Fruit fly (Drosophila melanogaster): ENCODE results near the gene CG3632.

Gene CG3632

dm6 chrX:16320197-16320921 lies 23.9 kb downstream of the CG3632 start, which contains the start of gene Cyp1:
Cyp1 (minus strand) TSS chrX:16320370.
- TF ChIP-seq cyc (GFP tag; optimal IDR thresholded peaks at IDR 0.05) (peak; percentile 11), lz (GFP tag; optimal IDR thresholded peaks at IDR 0.05) (peak; percentile 43), topi (GFP tag; optimal IDR thresholded peaks at IDR 0.05) (peak; percentile 32), CG11902 (GFP tag; optimal IDR thresholded peaks at IDR 0.05) (peak; percentile 13), Lpt (GFP tag; optimal IDR thresholded peaks at IDR 0.05) (peak; percentile 2), CG7368 (GFP tag; optimal IDR thresholded peaks at IDR 0.05) (no peak), Sox14 (GFP tag; optimal IDR thresholded peaks at IDR 0.05) (peak; percentile 17), Met (GFP tag; optimal IDR thresholded peaks at IDR 0.05) (no peak), CG15336 (GFP tag; IDR thresholded peaks at IDR 0.05) (peak; percentile 16), CG1621 (tag; optimal IDR thresholded peaks at IDR 0.05) (peak; percentile 52), CG11294 (GFP tag; IDR thresholded peaks at IDR 0.05) (peak; percentile 22; the same call in 1 of the 2 replicates), Eip78C (GFP tag) (peak; percentile 76), achi (GFP tag; optimal IDR thresholded peaks at IDR 0.05) (peak; percentile 27), fd59A (GFP tag; optimal IDR thresholded peaks at IDR 0.05) (no peak), CG6163 (GFP tag; IDR thresholded peaks at IDR 0.05) (peak; percentile 64; the same call in 1 of the 3 replicates), CG10669 (GFP tag; optimal IDR thresholded peaks at IDR 0.05) (no peak), vri (GFP tag; optimal IDR thresholded peaks at IDR 0.05) (peak; percentile 88), Sox15 (GFP tag; optimal IDR thresholded peaks at IDR 0.05) (peak; percentile 20), CG6808 (GFP tag; optimal IDR thresholded peaks at IDR 0.05) (peak; percentile 33), CG6854 (GFP tag; optimal IDR thresholded peaks at IDR 0.05) (peak; percentile 12)

- TF ChIP-seq CG3032 (tag; optimal IDR thresholded peaks at IDR 0.05) (no peak), fd85E (GFP tag; optimal IDR thresholded peaks at IDR 0.05) (no peak), achi (GFP tag; optimal IDR thresholded peaks at IDR 0.05) (no peak), CG6792 (GFP tag; optimal IDR thresholded peaks at IDR 0.05) (no peak), CG4318 (GFP tag; optimal IDR thresholded peaks at IDR 0.05) (no peak), Blimp-1 (GFP tag; optimal IDR thresholded peaks at IDR 0.05) (no peak), cyc (GFP tag; optimal IDR thresholded peaks at IDR 0.05) (no peak), eg (GFP tag; IDR thresholded peaks at IDR 0.05) (no peak), CG8632 (GFP tag; optimal IDR thresholded peaks at IDR 0.05) (no peak), svp (GFP tag) (no peak), CG8319 (GFP tag; optimal IDR thresholded peaks at IDR 0.05) (no peak), Sox102F (GFP tag; optimal IDR thresholded peaks at IDR 0.05) (no peak), lz (GFP tag; optimal IDR thresholded peaks at IDR 0.05) (no peak), CG6163 (GFP tag; IDR thresholded peaks at IDR 0.05) (no peak), net (GFP tag; optimal IDR thresholded peaks at IDR 0.05) (no peak), CG7368 (GFP tag; optimal IDR thresholded peaks at IDR 0.05) (no peak), CG11294 (GFP tag; IDR thresholded peaks at IDR 0.05) (no peak), pdm3 (GFP tag; optimal IDR thresholded peaks at IDR 0.05) (no peak), CG10631 (GFP tag; optimal IDR thresholded peaks at IDR 0.05) (no peak)
These were observed 24.6 kb downstream of the CG3632 start for dm6 chrX:16321037-16321436.

- TF ChIP-seq CG10669 (GFP tag; optimal IDR thresholded peaks at IDR 0.05) (no peak), CG1621 (tag; optimal IDR thresholded peaks at IDR 0.05) (peak; percentile 32), Eip93F (GFP tag; optimal IDR thresholded peaks at IDR 0.05) (no peak), acj6 (GFP tag; optimal IDR thresholded peaks at IDR 0.05) (no peak), Sox14 (GFP tag; optimal IDR thresholded peaks at IDR 0.05) (peak; percentile 48), CG11902 (GFP tag; optimal IDR thresholded peaks at IDR 0.05) (no peak), Hr39 (GFP tag; optimal IDR thresholded peaks at IDR 0.05) (no peak)
These were observed 26.6 kb downstream of the CG3632 start, which contains the start of the genes CG9917 and CG32579 for dm6 chrX:16323063-16323462. CG9917 (minus strand) TSS chrX:16323231. CG32579 (plus strand) TSS chrX:16323286.

All from whole organism, prepupa.